Fruit fly (Drosophila melanogaster): ENCODE data around the gene usp.

DNA sequence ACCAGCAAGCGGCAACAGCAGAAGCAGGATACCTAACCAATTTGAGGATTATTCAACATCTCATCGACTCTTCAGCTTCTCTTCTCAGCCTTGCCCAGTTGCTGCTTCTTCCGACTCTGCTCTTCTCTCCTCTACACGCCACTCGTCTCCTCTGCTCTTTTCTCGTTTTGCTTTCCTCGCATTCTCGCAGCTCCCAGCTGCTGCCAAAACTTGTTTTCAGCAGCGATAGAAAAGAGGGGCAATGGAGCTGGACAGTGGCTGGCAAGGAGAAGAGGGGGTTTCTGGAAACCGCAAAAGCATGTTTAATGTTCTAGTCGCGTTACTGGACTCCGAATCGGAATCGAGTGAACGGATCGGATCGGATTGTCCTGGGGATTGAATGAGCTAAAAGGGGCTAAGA lies 28.7 kb downstream of the usp start:
- no peak for TF ChIP-seq Hr78 (GFP tag; optimal IDR thresholded peaks at IDR 0.05)
- no peak for TF ChIP-seq fru (GFP tag; optimal IDR thresholded peaks at IDR 0.05)
- TF ChIP-seq Myc (optimal IDR thresholded peaks at IDR 0.05), result no peak
- no peak for TF ChIP-seq rgr (GFP tag; optimal IDR thresholded peaks at IDR 0.05)
- peak; percentile 2 for TF ChIP-seq psq (GFP tag; optimal IDR thresholded peaks at IDR 0.05)
- TF ChIP-seq OdsH (GFP tag; optimal IDR thresholded peaks at IDR 0.05), result no peak
- TF ChIP-seq GATAd (GFP tag; optimal IDR thresholded peaks at IDR 0.05), result no peak
- TF ChIP-seq pan (optimal IDR thresholded peaks at IDR 0.05), result no peak
- no peak for TF ChIP-seq lola (GFP tag; optimal IDR thresholded peaks at IDR 0.05)
- no peak for TF ChIP-seq dsf (GFP tag; optimal IDR thresholded peaks at IDR 0.05; ENCODE audit: borderline replicate concordance)
